Worm (Caenorhabditis elegans) whole organism, L1 larva: ENCODE data around the gene cwp-2.
A peak's percentile ranks its signal among the peaks of the same experiment; 100 is the strongest.

Experiments
- C04F5.9 ChIP-seq: sonication (generic microtip); optimal IDR thresholded peaks from 2 replicates; lab custom pipeline; 2016; ENCODE audit warnings: missing genetic modification characterization, missing compliant biosample characterization
- C34B4.2 ChIP-seq: sonication (generic microtip); optimal IDR thresholded peaks from 2 replicates; lab custom pipeline; 2017; ENCODE audit warnings: mild to moderate bottlenecking, missing genetic modification characterization, missing compliant biosample characterization
- aha-1 ChIP-seq: fragments of 150-350 bp; optimal IDR thresholded peaks from 2 replicates; lab custom pipeline; 2014; ENCODE audit warnings: missing biosample characterization, missing genetic modification characterization
- alr-1 ChIP-seq: fragments of 200-800 bp; sonication (Bioruptor generic); optimal IDR thresholded peaks from 2 replicates; lab custom pipeline; 2018; ENCODE audit warnings: borderline replicate concordance, mild to moderate bottlenecking, missing genetic modification characterization, missing compliant biosample characterization
- ceh-63 ChIP-seq: fragments of 200-800 bp; sonication (Bioruptor generic); optimal IDR thresholded peaks from 2 replicates; lab custom pipeline; 2018; ENCODE audit warnings: mild to moderate bottlenecking, missing genetic modification characterization, missing compliant biosample characterization
- ceh-8 ChIP-seq: fragments of 200-800 bp; sonication (Bioruptor generic); optimal IDR thresholded peaks from 2 replicates; lab custom pipeline; 2018; ENCODE audit warnings: mild to moderate bottlenecking, missing genetic modification characterization, moderate library complexity, missing compliant biosample characterization
- ceh-90 ChIP-seq: sonication (generic microtip); optimal IDR thresholded peaks from 2 replicates; lab custom pipeline; 2016; ENCODE audit warnings: missing genetic modification characterization, missing compliant biosample characterization
- dpl-1 ChIP-seq, 3 experiments: fragments of 150-350 bp in 2 of 3; sonication (generic microtip) in 1 of 3; optimal IDR thresholded peaks; 2 replicates each; lab custom pipeline; 2014 to 2017; ENCODE audit warnings: missing biosample characterization in 3 of 3, missing genetic modification characterization in 3 of 3, missing genetic modification reagents in 3 of 3
- dsc-1 ChIP-seq: sonication (generic microtip); optimal IDR thresholded peaks from 2 replicates; lab custom pipeline; 2016; ENCODE audit warnings: mild to moderate bottlenecking, missing genetic modification characterization, missing compliant biosample characterization
- egl-13 ChIP-seq: sonication (generic microtip); optimal IDR thresholded peaks from 2 replicates; lab custom pipeline; 2016; ENCODE audit warnings: missing genotype, missing genetic modification reagents, missing genetic modification characterization, missing compliant biosample characterization
- elt-3 ChIP-seq, 6 experiments: fragments of 150-350 bp in 1 of 6; sonication (generic microtip); optimal IDR thresholded peaks; 2 replicates each; lab custom pipeline; 2017 to 2018; ENCODE audit warnings: missing biosample characterization in 6 of 6, missing genetic modification characterization in 6 of 6, inconsistent platforms in 1 of 6
- fkh-8 ChIP-seq: sonication (generic microtip); optimal IDR thresholded peaks from 2 replicates; lab custom pipeline; 2016; ENCODE audit warnings: mild to moderate bottlenecking, missing genetic modification characterization, missing compliant biosample characterization
- fos-1 ChIP-seq: fragments of 150-350 bp; optimal IDR thresholded peaks from 2 replicates; lab custom pipeline; 2014; ENCODE audit warnings: missing biosample characterization, missing genetic modification characterization
- grh-1 ChIP-seq: fragments of 200-800 bp; sonication (Bioruptor generic); IDR thresholded peaks from 2 replicates; pipeline ENCODE4 v1.3.6; 2022; ENCODE audit warnings: missing genetic modification reagents, missing genetic modification characterization, missing compliant biosample characterization
- isw-1 ChIP-seq: fragments of 200-800 bp; sonication (Bioruptor generic); IDR thresholded peaks from 2 replicates; pipeline ENCODE4 v1.3.6; 2022; ENCODE audit warnings: missing genetic modification characterization, missing compliant biosample characterization
- lin-14 ChIP-seq: fragments of 200-800 bp; sonication (Bioruptor generic); optimal IDR thresholded peaks from 2 replicates; lab custom pipeline; 2018; ENCODE audit warnings: mild to moderate bottlenecking, missing genetic modification characterization, moderate library complexity, missing compliant biosample characterization
- lin-35 ChIP-seq, 2 experiments: fragments of 150-350 bp; optimal IDR thresholded peaks; 2 replicates each; lab custom pipeline; 2014; ENCODE audit warnings: missing biosample characterization in 2 of 2, missing genetic modification characterization in 2 of 2, missing genetic modification reagents in 2 of 2
- lin-39 ChIP-seq: fragments of 150-350 bp; optimal IDR thresholded peaks from 2 replicates; lab custom pipeline; 2014; ENCODE audit warnings: missing biosample characterization, missing genetic modification reagents, missing genetic modification characterization
- lir-3 ChIP-seq: sonication (generic microtip); optimal IDR thresholded peaks from 2 replicates; lab custom pipeline; 2016; ENCODE audit warnings: mild to moderate bottlenecking, missing genetic modification characterization, moderate library complexity, missing compliant biosample characterization; ENCODE audit not compliant: poor library complexity
- mef-2 ChIP-seq: fragments of 150-350 bp; optimal IDR thresholded peaks from 2 replicates; lab custom pipeline; 2014; ENCODE audit warnings: missing biosample characterization, missing genetic modification characterization
- mep-1 ChIP-seq: fragments of 150-350 bp; optimal IDR thresholded peaks from 2 replicates; lab custom pipeline; 2014; ENCODE audit warnings: missing biosample characterization, missing genetic modification characterization
- nhr-19 ChIP-seq: fragments of 200-800 bp; sonication (Bioruptor generic); conservative IDR thresholded peaks from 2 replicates; pipeline ENCODE4 v1.3.6; 2022; ENCODE audit warnings: missing genetic modification characterization, missing compliant biosample characterization
- nhr-47 ChIP-seq: sonication (generic microtip); optimal IDR thresholded peaks from 2 replicates; lab custom pipeline; 2016; ENCODE audit warnings: mild to moderate bottlenecking, missing genetic modification characterization, moderate library complexity, missing compliant biosample characterization
- nhr-71 ChIP-seq: sonication (generic microtip); optimal IDR thresholded peaks from 2 replicates; lab custom pipeline; 2016; ENCODE audit warnings: mild to moderate bottlenecking, missing genetic modification characterization, moderate library complexity, missing compliant biosample characterization
- nhr-76 ChIP-seq: sonication (generic microtip); optimal IDR thresholded peaks from 2 replicates; lab custom pipeline; 2017; ENCODE audit warnings: missing biosample characterization, missing genetic modification characterization
- nhr-85 ChIP-seq: sonication (generic microtip); peaks from one replicate; lab custom pipeline; 2016; ENCODE audit warnings: missing genetic modification characterization, inconsistent platforms, missing compliant biosample characterization
- nhr-90 ChIP-seq: sonication (generic microtip); optimal IDR thresholded peaks from 2 replicates; lab custom pipeline; 2016; ENCODE audit warnings: mild to moderate bottlenecking, missing genetic modification characterization, missing compliant biosample characterization; ENCODE audit not compliant: poor library complexity
- pqm-1 ChIP-seq: sonication (generic microtip); optimal IDR thresholded peaks from 3 replicates; lab custom pipeline; 2017; ENCODE audit warnings: missing biosample characterization, missing genetic modification characterization
- snpc-4 ChIP-seq: fragments of 150-350 bp; optimal IDR thresholded peaks from 2 replicates; lab custom pipeline; 2014; ENCODE audit warnings: missing biosample characterization, missing genetic modification characterization
- snu-23 ChIP-seq: sonication (generic microtip); optimal IDR thresholded peaks from 2 replicates; lab custom pipeline; 2016; ENCODE audit warnings: missing genetic modification characterization, missing compliant biosample characterization
- sox-4 ChIP-seq: sonication (generic microtip); optimal IDR thresholded peaks from 2 replicates; lab custom pipeline; 2016; ENCODE audit warnings: missing genetic modification characterization, missing compliant biosample characterization
- swsn-7 ChIP-seq: sonication (generic microtip); optimal IDR thresholded peaks from 2 replicates; lab custom pipeline; 2016; ENCODE audit warnings: missing genetic modification characterization, missing compliant biosample characterization
- xbp-1 ChIP-seq: sonication (generic microtip); optimal IDR thresholded peaks from 2 replicates; lab custom pipeline; 2016; ENCODE audit warnings: missing genetic modification characterization, missing compliant biosample characterization
- ztf-11 ChIP-seq, 2 experiments: sonication (generic microtip); optimal IDR thresholded peaks; 2 replicates each; lab custom pipeline; 2016 to 2017; ENCODE audit warnings: missing genetic modification characterization in 2 of 2, missing biosample characterization in 1 of 2, missing compliant biosample characterization in 1 of 2
- ztf-4 ChIP-seq: fragments of 150-350 bp; optimal IDR thresholded peaks from 2 replicates; lab custom pipeline; 2014; ENCODE audit warnings: missing biosample characterization, missing genetic modification characterization

cwp-2 gene

DNA sequence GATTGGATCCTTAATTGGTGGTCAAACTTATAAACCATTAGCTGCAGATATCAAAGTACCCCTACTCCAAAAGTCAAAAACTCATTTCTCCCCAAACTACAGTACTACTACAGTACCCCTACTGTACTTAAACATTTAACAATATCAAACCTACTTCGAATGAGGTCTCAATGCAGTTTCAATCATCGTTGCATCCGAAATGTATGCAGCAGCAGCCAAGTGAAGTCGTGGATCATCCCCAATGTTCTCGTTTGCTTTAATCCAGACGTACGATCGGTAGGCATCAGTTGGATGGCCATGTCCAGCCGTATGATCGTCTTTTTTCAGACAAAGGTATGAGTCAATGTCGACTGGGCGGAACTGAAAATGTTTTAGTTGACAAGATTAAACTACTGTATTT, 15.1 kb upstream of the cwp-2 start:
- TF ChIP-seq alr-1 (tag; lab: Kevin White, UChicago): no peak
- no peak for TF ChIP-seq elt-3 (tag; optimal IDR thresholded peaks at IDR 0.05; lab: Kevin White, UChicago)
- no peak for TF ChIP-seq sox-4 (tag; lab: Kevin White, UChicago)
- no peak for TF ChIP-seq fos-1
- TF ChIP-seq swsn-7: no peak
- TF ChIP-seq grh-1 (GFP tag; lab: Robert Waterston, UW): no peak
- TF ChIP-seq nhr-47 (tag; lab: Kevin White, UChicago): no peak
- TF ChIP-seq isw-1 (GFP tag; lab: Robert Waterston, UW): no peak
- no peak for TF ChIP-seq ztf-4 (tag; lab: Kevin White, UChicago)
- no peak for TF ChIP-seq ceh-63 (GFP tag; lab: Kevin White, UChicago)
- TF ChIP-seq nhr-85: no peak

DNA sequence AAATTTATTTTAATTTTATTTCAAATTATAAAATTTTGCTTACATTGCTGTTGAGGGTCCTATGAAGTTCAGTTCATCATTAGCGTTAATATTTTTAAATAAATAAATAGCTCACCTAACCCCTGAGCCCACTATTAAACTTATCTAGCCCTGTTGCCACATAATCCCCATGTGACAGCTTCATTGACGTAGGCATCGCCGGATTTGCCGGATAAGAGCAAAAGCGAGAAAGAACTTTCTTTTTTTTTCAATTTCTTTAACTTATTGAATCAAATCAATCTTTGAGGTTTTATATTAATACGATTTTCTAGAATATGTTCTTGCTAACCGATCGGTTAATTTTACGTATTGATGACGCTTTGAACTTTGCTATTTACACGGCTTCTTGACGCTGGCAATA, 9.5 kb upstream of the cwp-2 start:
- TF ChIP-seq nhr-47 (tag; lab: Kevin White, UChicago): peak; percentile 9
- peak; percentile 55 for TF ChIP-seq egl-13
- TF ChIP-seq ztf-11 (tag; optimal IDR thresholded peaks at IDR 0.05; lab: Kevin White, UChicago): no peak
- TF ChIP-seq dsc-1 (tag; lab: Kevin White, UChicago): peak; percentile 68
- TF ChIP-seq fkh-8 (tag; lab: Kevin White, UChicago): peak; percentile 28
- TF ChIP-seq lin-39 (tag; lab: Kevin White, UChicago): no peak
- no peak for TF ChIP-seq ceh-8 (GFP tag; lab: Kevin White, UChicago)
- no peak for TF ChIP-seq lir-3 (tag; lab: Kevin White, UChicago)
- no peak for TF ChIP-seq xbp-1 (tag; lab: Kevin White, UChicago)
- peak; percentile 13 for TF ChIP-seq nhr-71 (tag; lab: Kevin White, UChicago)
- no peak for TF ChIP-seq C04F5.9 (tag; lab: Kevin White, UChicago)

DNA sequence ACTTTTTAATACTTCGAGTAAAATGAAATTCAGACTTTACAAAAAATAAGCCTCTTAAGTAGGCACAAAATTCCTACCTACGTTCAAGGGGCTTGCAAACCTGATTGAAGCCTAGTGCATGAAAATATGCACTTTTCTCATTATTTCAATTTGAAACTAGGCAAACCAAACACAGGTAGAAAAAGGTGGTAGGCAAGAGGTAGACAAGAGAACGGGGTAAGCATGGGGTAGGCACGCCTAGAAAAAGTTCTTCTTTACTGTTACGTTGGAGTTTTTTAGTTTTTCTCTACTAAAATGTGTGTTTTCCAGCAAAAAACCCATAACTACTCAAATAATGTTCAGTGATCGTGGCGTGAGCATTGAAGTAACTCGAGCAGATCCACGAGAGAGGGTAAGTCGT, 8.7 kb upstream of the cwp-2 start, which contains the start of gene nex-4:
TSS of gene nex-4 (plus strand) at position 301 of the 400 bp plus-strand sequence.
- no peak for TF ChIP-seq lin-39 (tag; lab: Kevin White, UChicago)
- TF ChIP-seq pqm-1 (tag; lab: Kevin White, UChicago): no peak
- TF ChIP-seq dpl-1 (GFP tag; optimal IDR thresholded peaks at IDR 0.05; lab: Kevin White, UChicago): no peak
- no peak for TF ChIP-seq nhr-76 (tag; lab: Kevin White, UChicago)
- no peak for TF ChIP-seq ceh-90 (tag; lab: Kevin White, UChicago)
- no peak for TF ChIP-seq elt-3 (tag; optimal IDR thresholded peaks at IDR 0.05; lab: Kevin White, UChicago)

DNA sequence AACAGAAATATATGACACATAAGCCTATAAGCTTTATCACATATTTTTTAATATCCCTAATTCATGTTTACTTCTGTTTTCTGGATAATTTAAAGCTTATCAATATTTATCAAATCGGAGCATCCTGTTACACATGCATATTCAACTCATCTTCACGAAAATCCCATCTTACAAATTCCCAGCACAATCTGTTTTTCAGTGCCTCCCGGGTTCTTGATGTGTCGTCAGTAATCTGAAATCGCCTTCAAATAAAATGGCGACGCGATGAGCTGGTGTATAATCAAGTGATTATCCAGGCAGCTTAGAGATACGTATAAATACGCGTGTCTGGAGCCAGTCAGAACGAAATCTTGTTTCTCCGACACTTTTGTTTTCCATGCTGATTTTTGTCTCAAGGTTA, 8.0 kb upstream of the cwp-2 start:
- peak; percentile 86 for TF ChIP-seq dsc-1 (tag; lab: Kevin White, UChicago)
- no peak for TF ChIP-seq C34B4.2 (tag; lab: Kevin White, UChicago)
- no peak for TF ChIP-seq snpc-4 (tag; lab: Kevin White, UChicago)
- no peak for TF ChIP-seq mef-2 (tag; lab: Kevin White, UChicago)
- TF ChIP-seq egl-13: peak; percentile 55
- TF ChIP-seq nhr-19 (GFP tag; lab: Robert Waterston, UW): no peak
- TF ChIP-seq xbp-1 (tag; lab: Kevin White, UChicago): no peak
- no peak for TF ChIP-seq aha-1 (tag; lab: Kevin White, UChicago)
- no peak for TF ChIP-seq dpl-1 (GFP tag; optimal IDR thresholded peaks at IDR 0.05; lab: Kevin White, UChicago)

DNA sequence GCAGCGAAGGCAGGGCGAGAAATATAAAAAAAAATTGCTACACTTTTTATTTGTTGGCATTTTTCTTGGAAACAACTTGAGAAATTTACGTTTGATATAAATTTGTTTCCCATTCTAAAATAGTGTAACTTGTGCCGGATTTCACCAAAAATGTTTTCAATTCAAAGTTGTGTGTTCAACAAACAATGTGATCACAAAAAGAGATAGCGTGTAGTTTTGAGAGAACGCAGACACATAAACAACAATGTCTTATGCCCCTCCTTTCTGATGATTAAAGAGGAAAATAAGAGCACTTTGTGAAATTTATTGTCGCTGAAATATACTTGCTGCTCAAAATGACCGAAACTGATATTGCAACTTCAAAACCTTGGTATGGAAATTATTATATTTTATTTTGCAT, 5.0 kb upstream of the cwp-2 start, which contains the start of gene abhd-5.1:
TSS of gene abhd-5.1 (plus strand) at position 230 of the 400 bp plus-strand sequence.
- TF ChIP-seq mep-1 (peak; percentile 27), lin-35 (GFP tag; optimal IDR thresholded peaks at IDR 0.05; lab: Kevin White, UChicago) (peak in 1 of 2 experiments; percentile 28), lin-14 (GFP tag; lab: Kevin White, UChicago) (peak; percentile 63), nhr-19 (GFP tag; lab: Robert Waterston, UW) (no peak), nhr-90 (peak; percentile 6), nhr-71 (tag; lab: Kevin White, UChicago) (peak; percentile 4), lir-3 (tag; lab: Kevin White, UChicago) (no peak), snu-23 (GFP tag; lab: Kevin White, UChicago) (peak; percentile 12)
